Worm (Caenorhabditis elegans): Measurements from ENCODE around the gene cyp-35B1.

The cyp-35B1 gene

ce11 chrV:3963715-3964114, 24.9 kb downstream of the cyp-35B1 start, which contains the start of gene cyp-34A7:
cyp-34A7 (minus strand) TSS chrV:3963815.
- TF ChIP-seq him-1 (tag; optimal IDR thresholded peaks at IDR 0.05) (no peak), dao-5 (tag; optimal IDR thresholded peaks at IDR 0.05) (no peak), W03F9.2 (tag; optimal IDR thresholded peaks at IDR 0.05) (no peak)

- no peak for TF ChIP-seq dao-5 (tag; optimal IDR thresholded peaks at IDR 0.05)
- no peak for TF ChIP-seq him-1 (tag; optimal IDR thresholded peaks at IDR 0.05)
- no peak for TF ChIP-seq W03F9.2 (tag; optimal IDR thresholded peaks at IDR 0.05)
Measured at ce11 chrV:3967762-3968161, 28.9 kb downstream of the cyp-35B1 start, which contains the start of gene cyp-34A8. cyp-34A8 (minus strand) TSS chrV:3967823.

- TF ChIP-seq him-1 (tag; optimal IDR thresholded peaks at IDR 0.05) (no peak), dao-5 (tag; optimal IDR thresholded peaks at IDR 0.05) (no peak), W03F9.2 (tag; optimal IDR thresholded peaks at IDR 0.05) (no peak)
Measured at ce11 chrV:3968929-3969328, 30.1 kb downstream of the cyp-35B1 start.

- TF ChIP-seq him-1 (tag; optimal IDR thresholded peaks at IDR 0.05) = no peak
- TF ChIP-seq W03F9.2 (tag; optimal IDR thresholded peaks at IDR 0.05) = no peak
- no peak for TF ChIP-seq dao-5 (tag; optimal IDR thresholded peaks at IDR 0.05)
Measured at ce11 chrV:3969664-3970063, 30.8 kb downstream of the cyp-35B1 start.

ce11 chrV:3970410-3970809, 31.6 kb downstream of the cyp-35B1 start, which contains the start of gene cyp-34A9:
cyp-34A9 (minus strand) TSS chrV:3970540.
- no peak for TF ChIP-seq dao-5 (tag; optimal IDR thresholded peaks at IDR 0.05)
- no peak for TF ChIP-seq him-1 (tag; optimal IDR thresholded peaks at IDR 0.05)
- TF ChIP-seq W03F9.2 (tag; optimal IDR thresholded peaks at IDR 0.05) = no peak

ce11 chrV:3972846-3973245, 34.0 kb downstream of the cyp-35B1 start, which contains the start of gene cyp-34A10:
cyp-34A10 (minus strand) TSS chrV:3972991.
- TF ChIP-seq dao-5 (tag; optimal IDR thresholded peaks at IDR 0.05) (no peak), W03F9.2 (tag; optimal IDR thresholded peaks at IDR 0.05) (no peak), him-1 (tag; optimal IDR thresholded peaks at IDR 0.05) (no peak)

- TF ChIP-seq W03F9.2 (tag; optimal IDR thresholded peaks at IDR 0.05) = no peak
- TF ChIP-seq him-1 (tag; optimal IDR thresholded peaks at IDR 0.05) = no peak
Measured at ce11 chrV:3974361-3974760, 35.5 kb downstream of the cyp-35B1 start, which contains the start of gene str-82. str-82 (plus strand) TSS chrV:3974661.

- TF ChIP-seq W03F9.2 (tag; optimal IDR thresholded peaks at IDR 0.05) = no peak
- TF ChIP-seq him-1 (tag; optimal IDR thresholded peaks at IDR 0.05) = no peak
- no peak for TF ChIP-seq dao-5 (tag; optimal IDR thresholded peaks at IDR 0.05)
Measured at ce11 chrV:3976964-3977363, 38.1 kb downstream of the cyp-35B1 start, which contains the start of gene str-83. str-83 (plus strand) TSS chrV:3977264.

ce11 chrV:3979053-3979452, 40.2 kb downstream of the cyp-35B1 start, which contains the start of gene nlp-34:
nlp-34 (minus strand) TSS chrV:3979134.
- TF ChIP-seq him-1 (tag; optimal IDR thresholded peaks at IDR 0.05) (no peak), dao-5 (tag; optimal IDR thresholded peaks at IDR 0.05) (no peak), W03F9.2 (tag; optimal IDR thresholded peaks at IDR 0.05) (no peak)

ce11 chrV:3979819-3980218, 41.0 kb downstream of the cyp-35B1 start, which contains the start of gene nlp-31:
nlp-31 (plus strand) TSS chrV:3980055.
- TF ChIP-seq W03F9.2 (tag; optimal IDR thresholded peaks at IDR 0.05) (no peak), him-1 (tag; optimal IDR thresholded peaks at IDR 0.05) (no peak), dao-5 (tag; optimal IDR thresholded peaks at IDR 0.05) (no peak)

- TF ChIP-seq him-1 (tag; optimal IDR thresholded peaks at IDR 0.05) (no peak), dao-5 (tag; optimal IDR thresholded peaks at IDR 0.05) (no peak), W03F9.2 (tag; optimal IDR thresholded peaks at IDR 0.05) (no peak)
Measured at ce11 chrV:3980228-3980933, 41.5 kb downstream of the cyp-35B1 start.

- TF ChIP-seq him-1 (tag; optimal IDR thresholded peaks at IDR 0.05) (no peak), W03F9.2 (tag; optimal IDR thresholded peaks at IDR 0.05) (no peak), dao-5 (tag; optimal IDR thresholded peaks at IDR 0.05) (no peak)
Measured at ce11 chrV:3981680-3982079, 42.8 kb downstream of the cyp-35B1 start, which contains the start of gene nlp-30. nlp-30 (plus strand) TSS chrV:3981980.

ce11 chrV:3984178-3984577, 45.3 kb downstream of the cyp-35B1 start, which contains the start of gene nlp-29:
nlp-29 (plus strand) TSS chrV:3984425.
- TF ChIP-seq dao-5 (tag; optimal IDR thresholded peaks at IDR 0.05) (no peak), W03F9.2 (tag; optimal IDR thresholded peaks at IDR 0.05) (no peak), him-1 (tag; optimal IDR thresholded peaks at IDR 0.05) (no peak)

- no peak for TF ChIP-seq W03F9.2 (tag; optimal IDR thresholded peaks at IDR 0.05)
- TF ChIP-seq him-1 (tag; optimal IDR thresholded peaks at IDR 0.05) = no peak
- no peak for TF ChIP-seq dao-5 (tag; optimal IDR thresholded peaks at IDR 0.05)
Measured at ce11 chrV:3985104-3985503, 46.3 kb downstream of the cyp-35B1 start.

Data from whole organism, L4/young adult.